Worm (Caenorhabditis elegans): ENCODE results near the gene F36G3.1.

DNA sequence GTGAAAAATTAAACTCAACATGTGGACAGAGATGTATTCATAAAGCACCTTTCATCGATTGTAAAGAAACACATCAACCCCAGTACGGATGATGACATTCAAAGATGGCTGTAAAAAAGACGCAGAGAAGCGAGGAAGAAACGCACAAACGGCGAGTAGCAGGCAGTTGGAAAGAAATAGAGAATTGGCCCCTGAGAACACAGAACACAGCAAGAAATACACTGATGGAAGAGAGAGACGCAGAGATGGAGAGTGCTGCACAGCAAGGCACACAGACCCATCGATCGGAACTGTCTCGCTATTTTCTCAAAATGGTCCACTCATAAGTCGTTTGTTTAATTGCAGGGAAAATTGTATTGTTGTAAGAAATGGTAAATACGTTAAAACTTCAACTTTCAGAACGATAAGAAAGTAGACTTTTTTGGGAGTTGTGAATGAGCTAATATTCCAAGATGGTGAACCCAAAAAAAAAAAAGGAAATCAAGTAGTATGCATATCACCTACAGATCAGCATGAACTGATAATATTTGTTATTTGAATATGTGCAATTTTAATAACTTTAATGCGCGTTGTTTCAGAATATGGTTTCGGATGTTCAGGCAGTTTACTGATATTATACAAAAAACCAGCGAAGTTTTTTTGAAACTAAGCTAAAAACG, 33.7 kb upstream of the F36G3.1 start:
- no peak for TF ChIP-seq med-1 (GFP tag; optimal IDR thresholded peaks at IDR 0.05; ENCODE audit: insufficient read depth)
- no peak for TF ChIP-seq klf-2 (GFP tag; conservative IDR thresholded peaks at IDR 0.05)
- TF ChIP-seq tab-1 (GFP tag; IDR thresholded peaks at IDR 0.05), result no peak
- peak; percentile 44; the same call in 1 of the 2 replicates for TF ChIP-seq T22C8.4 (GFP tag; IDR thresholded peaks at IDR 0.05)
- no peak for TF ChIP-seq flt-1 (GFP tag; IDR thresholded peaks at IDR 0.05)
- TF ChIP-seq ref-1 (GFP tag; conservative IDR thresholded peaks at IDR 0.05), result no peak
- no peak for TF ChIP-seq cog-1 (tag; optimal IDR thresholded peaks at IDR 0.05)
- TF ChIP-seq ztf-23 (GFP tag; IDR thresholded peaks at IDR 0.05), result no peak
- TF ChIP-seq ztf-29 (GFP tag; IDR thresholded peaks at IDR 0.05), result no peak
